Comparison of ENCODE assay signal across 5 fruit fly cellular contexts in the genomic region with DNA sequence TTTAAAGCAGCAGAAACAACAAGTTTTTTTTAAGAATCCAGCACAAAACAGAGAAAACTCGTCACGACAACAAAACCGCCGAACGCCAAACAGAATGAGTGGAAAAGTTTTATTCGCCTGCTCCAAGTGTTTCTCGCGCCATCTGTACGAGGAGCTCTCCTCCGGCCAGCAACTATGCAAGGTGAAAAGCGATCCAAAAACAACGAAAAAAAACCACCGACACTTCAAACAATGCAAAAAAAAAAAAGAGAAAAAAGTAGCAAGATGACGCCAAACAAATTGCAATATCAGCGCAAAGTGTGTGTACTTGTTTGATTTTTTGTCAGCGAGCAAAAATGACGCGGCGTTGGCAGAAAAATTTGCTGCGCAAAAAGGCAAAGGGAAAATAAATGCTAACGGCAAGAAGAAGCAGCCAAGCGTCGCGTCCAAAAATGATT.
A peak's percentile ranks its signal among the peaks of the same experiment; 100 is the strongest.
TF ChIP-seq lines count a peak whose summit lies in the region.

No protein-coding gene starts in this region.

- TF ChIP-seq CTCF in whole organism, embryonic (GFP tag; optimal IDR thresholded peaks at IDR 0.05; lab: Kevin White, UChicago) = no peak

TF ChIP-seq in whole organism, adult, 20 proteins besides CTCF, POLR2A, EP300 and RAD21:
- no peak for TF ChIP-seq CG7101 (tag; optimal IDR thresholded peaks at IDR 0.05; lab: Kevin White, UChicago)
- TF ChIP-seq Mnt (GFP tag; optimal IDR thresholded peaks at IDR 0.05; lab: Kevin White, UChicago) = no peak
- peak; percentile 60 for TF ChIP-seq CG11617 (GFP tag; optimal IDR thresholded peaks at IDR 0.05; lab: Kevin White, UChicago)
- TF ChIP-seq tj (GFP tag; optimal IDR thresholded peaks at IDR 0.05; lab: Kevin White, UChicago) = peak; percentile 100
- peak; percentile 67 for TF ChIP-seq cic (GFP tag; optimal IDR thresholded peaks at IDR 0.05; lab: Kevin White, UChicago)
- TF ChIP-seq CG5204 (GFP tag; optimal IDR thresholded peaks at IDR 0.05; lab: Kevin White, UChicago) = no peak
- TF ChIP-seq CG12768 (GFP tag; optimal IDR thresholded peaks at IDR 0.05; lab: Kevin White, UChicago) = peak; percentile 16
- TF ChIP-seq bab1 (GFP tag; optimal IDR thresholded peaks at IDR 0.05; lab: Kevin White, UChicago) = peak; percentile 13
- TF ChIP-seq kay (GFP tag; lab: Kevin White, UChicago; ENCODE audit: borderline replicate concordance) = peak; percentile 85

TF ChIP-seq in whole organism, embryonic, 481 proteins besides CTCF, POLR2A, EP300 and RAD21:
- TF ChIP-seq CG13624 (GFP tag; optimal IDR thresholded peaks at IDR 0.05; lab: Kevin White, UChicago) (peak; percentile 44), MESR4 (GFP tag; optimal IDR thresholded peaks at IDR 0.05; lab: Kevin White, UChicago) (peak; percentile 65), CHES-1-like (GFP tag; optimal IDR thresholded peaks at IDR 0.05; lab: Kevin White, UChicago) (peak; percentile 53), Drgx (GFP tag; IDR thresholded peaks at IDR 0.05; lab: Robert Waterston, UW) (peak; percentile 51; the same call in 1 of the 2 replicates), CG14050 (GFP tag; IDR thresholded peaks at IDR 0.05; lab: Robert Waterston, UW) (0 out of 3 replicates have a peak, but pooled peaks have one; percentile 1), bsh (GFP tag; optimal IDR thresholded peaks at IDR 0.05; lab: Kevin White, UChicago) (peak in 1 of 2 experiments; percentile 81), sqz (GFP tag; optimal IDR thresholded peaks at IDR 0.05; lab: Kevin White, UChicago) (peak; percentile 41), bigmax (GFP tag; optimal IDR thresholded peaks at IDR 0.05; lab: Kevin White, UChicago) (no peak), CG1233 (GFP tag; optimal IDR thresholded peaks at IDR 0.05; lab: Kevin White, UChicago) (no peak), bcd (GFP tag; optimal IDR thresholded peaks at IDR 0.05; lab: Kevin White, UChicago) (no peak), nom (GFP tag; optimal IDR thresholded peaks at IDR 0.05; lab: Kevin White, UChicago) (peak; percentile 90), kah (GFP tag; optimal IDR thresholded peaks at IDR 0.05; lab: Kevin White, UChicago) (peak; percentile 5), CG17385 (GFP tag; optimal IDR thresholded peaks at IDR 0.05; lab: Kevin White, UChicago) (peak; percentile 87), CG14014 (GFP tag; IDR thresholded peaks at IDR 0.05; lab: Robert Waterston, UW) (no peak), CG4617 (GFP tag; optimal IDR thresholded peaks at IDR 0.05; lab: Kevin White, UChicago; ENCODE audit: borderline replicate concordance) (peak; percentile 25), knrl (GFP tag; IDR thresholded peaks at IDR 0.05; lab: Robert Waterston, UW; ENCODE audit: partially characterized antibody) (0 out of 3 replicates have a peak, but pooled peaks have one; percentile 41), YL-1 (GFP tag; optimal IDR thresholded peaks at IDR 0.05; lab: Kevin White, UChicago) (peak; percentile 31)

TF ChIP-seq in whole organism, prepupa, 60 proteins besides CTCF, POLR2A, EP300 and RAD21 (continues in another document):
- TF ChIP-seq ss (GFP tag; optimal IDR thresholded peaks at IDR 0.05; lab: Kevin White, UChicago) = peak; percentile 78 to 81
- no peak for TF ChIP-seq CG6792 (GFP tag; optimal IDR thresholded peaks at IDR 0.05; lab: Kevin White, UChicago)
- peak; percentile 27 for TF ChIP-seq Eip78C (GFP tag; lab: Kevin White, UChicago)
- TF ChIP-seq CG6808 (GFP tag; optimal IDR thresholded peaks at IDR 0.05; lab: Kevin White, UChicago) = peak; percentile 77
- peak; percentile 20 for TF ChIP-seq CG34406 (GFP tag; optimal IDR thresholded peaks at IDR 0.05; lab: Kevin White, UChicago)
- TF ChIP-seq CG8632 (GFP tag; optimal IDR thresholded peaks at IDR 0.05; lab: Kevin White, UChicago) = no peak
- TF ChIP-seq esn (GFP tag; optimal IDR thresholded peaks at IDR 0.05; lab: Kevin White, UChicago) = no peak
- TF ChIP-seq Hr39 (GFP tag; optimal IDR thresholded peaks at IDR 0.05; lab: Kevin White, UChicago) = no peak
- TF ChIP-seq CG6276 (GFP tag; optimal IDR thresholded peaks at IDR 0.05; lab: Kevin White, UChicago) = peak; percentile 88
- peak; percentile 72; the same call in 2 of the 3 replicates for TF ChIP-seq CG8119 (GFP tag; IDR thresholded peaks at IDR 0.05; lab: Robert Waterston, UW)
- no peak for TF ChIP-seq Blimp-1 (GFP tag; optimal IDR thresholded peaks at IDR 0.05; lab: Kevin White, UChicago)
- peak; percentile 24 for TF ChIP-seq Ets96B (tag; optimal IDR thresholded peaks at IDR 0.05; lab: Kevin White, UChicago)
- TF ChIP-seq CG9139 (GFP tag; optimal IDR thresholded peaks at IDR 0.05; lab: Kevin White, UChicago) = peak; percentile 84
- peak; percentile 46 for TF ChIP-seq CG10669 (GFP tag; optimal IDR thresholded peaks at IDR 0.05; lab: Kevin White, UChicago)
- TF ChIP-seq net (GFP tag; optimal IDR thresholded peaks at IDR 0.05; lab: Kevin White, UChicago) = no peak
- TF ChIP-seq lz (GFP tag; optimal IDR thresholded peaks at IDR 0.05; lab: Kevin White, UChicago) = no peak
- TF ChIP-seq Lpt (GFP tag; optimal IDR thresholded peaks at IDR 0.05; lab: Kevin White, UChicago) = no peak
- TF ChIP-seq dsx (GFP tag; optimal IDR thresholded peaks at IDR 0.05; lab: Kevin White, UChicago; ENCODE audit: poor library complexity, severe bottlenecking) = peak; percentile 41
- TF ChIP-seq CG3032 (tag; optimal IDR thresholded peaks at IDR 0.05; lab: Kevin White, UChicago) = peak; percentile 8
- TF ChIP-seq CG15336 (GFP tag; IDR thresholded peaks at IDR 0.05; lab: Robert Waterston, UW) = peak; percentile 72

TF ChIP-seq in whole organism, pupa, 21 proteins besides CTCF, POLR2A, EP300 and RAD21:
- TF ChIP-seq EcR (GFP tag; optimal IDR thresholded peaks at IDR 0.05; lab: Kevin White, UChicago) (peak; percentile 3), CG10348 (GFP tag; IDR thresholded peaks at IDR 0.05; lab: Robert Waterston, UW) (no peak), CG9948 (tag; optimal IDR thresholded peaks at IDR 0.05; lab: Kevin White, UChicago) (peak; percentile 19), Ets98B (GFP tag; IDR thresholded peaks at IDR 0.05; lab: Robert Waterston, UW) (peak; percentile 67; the same call in 1 of the 2 replicates), D1 (tag; optimal IDR thresholded peaks at IDR 0.05; lab: Kevin White, UChicago) (no peak), CG8301 (tag; optimal IDR thresholded peaks at IDR 0.05; lab: Kevin White, UChicago) (peak; percentile 51), fd96Ca (GFP tag; IDR thresholded peaks at IDR 0.05; lab: Robert Waterston, UW) (peak; percentile 72; the same call in 1 of the 3 replicates), rn (GFP tag; IDR thresholded peaks at IDR 0.05; lab: Robert Waterston, UW) (no peak), CG15710 (tag; optimal IDR thresholded peaks at IDR 0.05; lab: Kevin White, UChicago) (peak; percentile 46), CG34367 (tag; optimal IDR thresholded peaks at IDR 0.05; lab: Kevin White, UChicago) (peak; percentile 58), Pif1A (GFP tag; optimal IDR thresholded peaks at IDR 0.05; lab: Kevin White, UChicago) (peak; percentile 66), CG13204 (GFP tag; optimal IDR thresholded peaks at IDR 0.05; lab: Kevin White, UChicago) (peak; percentile 47), Snoo (tag; optimal IDR thresholded peaks at IDR 0.05; lab: Kevin White, UChicago) (no peak), CG12605 (GFP tag; IDR thresholded peaks at IDR 0.05; lab: Robert Waterston, UW) (peak; percentile 84), CG17806 (tag; optimal IDR thresholded peaks at IDR 0.05; lab: Kevin White, UChicago) (peak; percentile 29), CG14655 (GFP tag; optimal IDR thresholded peaks at IDR 0.05; lab: Kevin White, UChicago) (no peak), CG32121 (GFP tag; IDR thresholded peaks at IDR 0.05; lab: Robert Waterston, UW) (peak; percentile 19; the same call in 1 of the 2 replicates), gl (tag; optimal IDR thresholded peaks at IDR 0.05; lab: Kevin White, UChicago) (peak; percentile 66), CG8159 (tag; optimal IDR thresholded peaks at IDR 0.05; lab: Kevin White, UChicago) (peak; percentile 53), Pif1B (GFP tag; optimal IDR thresholded peaks at IDR 0.05; lab: Kevin White, UChicago) (peak; percentile 53), CG4496 (GFP tag; IDR thresholded peaks at IDR 0.05; lab: Robert Waterston, UW) (peak; percentile 73; the same call in 2 of the 3 replicates)

TF ChIP-seq in whole organism, wandering third instar larva, 38 proteins besides CTCF, POLR2A, EP300 and RAD21:
- no peak for TF ChIP-seq Vsx2 (GFP tag; optimal IDR thresholded peaks at IDR 0.05; lab: Kevin White, UChicago; ENCODE audit: partially characterized antibody)
- peak; percentile 22 for TF ChIP-seq Sp1 (GFP tag; optimal IDR thresholded peaks at IDR 0.05; lab: Kevin White, UChicago)
- TF ChIP-seq OdsH (GFP tag; optimal IDR thresholded peaks at IDR 0.05; lab: Kevin White, UChicago) = no peak
- TF ChIP-seq rgr (GFP tag; optimal IDR thresholded peaks at IDR 0.05; lab: Kevin White, UChicago) = no peak
- no peak for TF ChIP-seq Dfd (GFP tag; optimal IDR thresholded peaks at IDR 0.05; lab: Kevin White, UChicago)
- TF ChIP-seq Rel (GFP tag; optimal IDR thresholded peaks at IDR 0.05; lab: Kevin White, UChicago) = no peak
- TF ChIP-seq Rel (tag; optimal IDR thresholded peaks at IDR 0.05; lab: Kevin White, UChicago) = peak; percentile 88
TF ChIP-seq in whole organism, wandering third instar larva: peak in this region for 2.
